Worm (Caenorhabditis elegans): ENCODE results near the gene M04B2.7.

Gene M04B2.7

ce11 chrIV:11491422-11491821 is 57.1 kb downstream of the M04B2.7 start:
- peak; percentile 72 for TF ChIP-seq nhr-48 (tag; optimal IDR thresholded peaks at IDR 0.05)
- TF ChIP-seq nhr-28 (tag; optimal IDR thresholded peaks at IDR 0.05) = peak; percentile 92
- TF ChIP-seq mep-1 (tag; optimal IDR thresholded peaks at IDR 0.05) = peak; percentile 12
- TF ChIP-seq nhr-42 (GFP tag; IDR thresholded peaks at IDR 0.05) = no peak
- peak; percentile 56 for TF ChIP-seq spr-1 (tag; optimal IDR thresholded peaks at IDR 0.05)
- peak; percentile 82 for TF ChIP-seq hlh-11 (tag; optimal IDR thresholded peaks at IDR 0.05)
- TF ChIP-seq hlh-30 (tag; optimal IDR thresholded peaks at IDR 0.05; ENCODE audit: insufficient read depth) = peak; percentile 45
- TF ChIP-seq cey-2 (tag; optimal IDR thresholded peaks at IDR 0.05; ENCODE audit: borderline replicate concordance, insufficient read depth) = peak; percentile 60
- TF ChIP-seq lin-38 (GFP tag; IDR thresholded peaks at IDR 0.05) = 0 out of 2 replicates have a peak, but pooled peaks have one; percentile 19
- 0 out of 2 replicates have a peak, but pooled peaks have one; percentile 25 for TF ChIP-seq hmg-1.1 (GFP tag; IDR thresholded peaks at IDR 0.05)
- TF ChIP-seq mdl-1 (tag; optimal IDR thresholded peaks at IDR 0.05) = peak in 1 of 2 experiments; percentile 52
- peak; percentile 65 for TF ChIP-seq dve-1 (tag; optimal IDR thresholded peaks at IDR 0.05; ENCODE audit: insufficient read depth)
- no peak for TF ChIP-seq mes-2 (tag; optimal IDR thresholded peaks at IDR 0.05; ENCODE audit: poor library complexity, severe bottlenecking)
- no peak for TF ChIP-seq ama-1 (optimal IDR thresholded peaks at IDR 0.05)
- no peak for TF ChIP-seq fkh-10 (GFP tag; optimal IDR thresholded peaks at IDR 0.05)
- peak; percentile 49 for TF ChIP-seq dmd-6 (GFP tag; IDR thresholded peaks at IDR 0.05)
- TF ChIP-seq lsy-2 (tag; optimal IDR thresholded peaks at IDR 0.05) = peak in 1 of 2 experiments; percentile 46
- TF ChIP-seq nhr-25 (tag; optimal IDR thresholded peaks at IDR 0.05; ENCODE audit: borderline replicate concordance, insufficient read depth) = peak; percentile 21
- TF ChIP-seq lin-1 (GFP tag; IDR thresholded peaks at IDR 0.05) = no peak
- no peak for TF ChIP-seq R02D3.7 (tag; optimal IDR thresholded peaks at IDR 0.05)
- peak; percentile 19 for TF ChIP-seq nhr-76 (tag; optimal IDR thresholded peaks at IDR 0.05)

- TF ChIP-seq ceh-28 (tag; optimal IDR thresholded peaks at IDR 0.05) (no peak), sdz-12 (GFP tag; optimal IDR thresholded peaks at IDR 0.05) (no peak), arid-1 (GFP tag; conservative IDR thresholded peaks at IDR 0.05) (no peak), ZK546.5 (tag; optimal IDR thresholded peaks at IDR 0.05) (no peak), mep-1 (tag; optimal IDR thresholded peaks at IDR 0.05) (peak; percentile 69), nhr-28 (tag; optimal IDR thresholded peaks at IDR 0.05) (peak; percentile 41), duxl-1 (tag; optimal IDR thresholded peaks at IDR 0.05; ENCODE audit: poor library complexity) (no peak), ztf-7 (tag; optimal IDR thresholded peaks at IDR 0.05) (no peak), lin-15B (tag; optimal IDR thresholded peaks at IDR 0.05) (no peak), daf-16 (GFP tag; optimal IDR thresholded peaks at IDR 0.05) (peak in 1 of 2 experiments; percentile 46), daf-16 (tag; optimal IDR thresholded peaks at IDR 0.05) (no peak), Y75B8A.6 (GFP tag; IDR thresholded peaks at IDR 0.05) (no peak), mdt-29 (GFP tag; IDR thresholded peaks at IDR 0.05) (no peak), lin-39 (tag; optimal IDR thresholded peaks at IDR 0.05) (no peak), hif-1 (tag; optimal IDR thresholded peaks at IDR 0.05) (no peak), hlh-11 (tag; optimal IDR thresholded peaks at IDR 0.05) (peak; percentile 49), tag-97 (GFP tag; IDR thresholded peaks at IDR 0.05) (no peak), lin-38 (GFP tag; IDR thresholded peaks at IDR 0.05) (peak; percentile 22; the same call in 1 of the 2 replicates), hmg-1.1 (GFP tag; IDR thresholded peaks at IDR 0.05) (0 out of 2 replicates have a peak, but pooled peaks have one; percentile 18), unc-62 (GFP tag; optimal IDR thresholded peaks at IDR 0.05 in 1 of 2) (peak in 1 of 2 experiments; percentile 95), unc-62 (tag; optimal IDR thresholded peaks at IDR 0.05) (no peak), dpl-1 (GFP tag; optimal IDR thresholded peaks at IDR 0.05) (peak; percentile 16), F26F4.8 (GFP tag; conservative IDR thresholded peaks at IDR 0.05) (no peak), ces-1 (GFP tag; optimal IDR thresholded peaks at IDR 0.05) (no peak), T20F7.1 (GFP tag; optimal IDR thresholded peaks at IDR 0.05) (no peak), lin-1 (GFP tag; IDR thresholded peaks at IDR 0.05) (0 out of 2 replicates have a peak, but pooled peaks have one; percentile 24), dve-1 (tag; optimal IDR thresholded peaks at IDR 0.05; ENCODE audit: insufficient read depth) (peak; percentile 33), mdl-1 (tag; optimal IDR thresholded peaks at IDR 0.05) (peak; percentile 1 to 64), nhr-25 (tag; optimal IDR thresholded peaks at IDR 0.05; ENCODE audit: borderline replicate concordance, insufficient read depth) (peak; percentile 66), dmd-6 (GFP tag; IDR thresholded peaks at IDR 0.05) (peak; percentile 32; the same call in 1 of the 2 replicates), hlh-30 (tag; optimal IDR thresholded peaks at IDR 0.05; ENCODE audit: insufficient read depth) (peak; percentile 77), gei-8 (GFP tag; optimal IDR thresholded peaks at IDR 0.05) (no peak), aha-1 (tag) (peak; percentile 88), lsy-2 (tag; optimal IDR thresholded peaks at IDR 0.05) (peak in 1 of 2 experiments; percentile 51), nhr-11 (tag; optimal IDR thresholded peaks at IDR 0.05) (peak; percentile 51), R02D3.7 (tag; optimal IDR thresholded peaks at IDR 0.05) (no peak), unc-39 (tag; optimal IDR thresholded peaks at IDR 0.05) (no peak)
Measured at ce11 chrIV:11489610-11490339, 58.8 kb downstream of the M04B2.7 start.
